Fruit fly (Drosophila melanogaster) whole organism, embryonic: Measurements from ENCODE around the gene CG4854.

Source experiments
- Asciz ChIP-seq: fragments of 200-800 bp; sonication (Bioruptor generic); optimal IDR thresholded peaks from 2 replicates; lab custom pipeline; 2017; ENCODE audit warnings: missing biosample characterization, mild to moderate bottlenecking, missing genetic modification characterization, missing genetic modification reagents
- Bteb2 ChIP-seq: fragments of 200-800 bp; sonication (Bioruptor generic); optimal IDR thresholded peaks from 2 replicates; lab custom pipeline; 2016; ENCODE audit warnings: missing biosample characterization, missing genetic modification characterization
- CG11456 ChIP-seq: fragments of 200-800 bp; sonication (Bioruptor generic); IDR thresholded peaks from 3 replicates; pipeline ENCODE4 v1.3.6; 2022; ENCODE audit warnings: missing biosample characterization, missing genetic modification characterization
- CG12659 ChIP-seq: fragments of 200-800 bp; sonication (Bioruptor generic); optimal IDR thresholded peaks from 3 replicates; lab custom pipeline; 2017; ENCODE audit warnings: mild to moderate bottlenecking, missing biosample characterization, missing genetic modification reagents, missing genetic modification characterization
- CG1602 ChIP-seq: fragments of 200-800 bp; sonication (Bioruptor generic); optimal IDR thresholded peaks from 3 replicates; lab custom pipeline; 2016; ENCODE audit warnings: missing biosample characterization, missing genetic modification characterization
- CG1603 ChIP-seq: fragments of 200-800 bp; sonication (Bioruptor generic); optimal IDR thresholded peaks from 2 replicates; lab custom pipeline; 2019; ENCODE audit warnings: missing biosample characterization, mild to moderate bottlenecking, missing genetic modification characterization, moderate library complexity
- CG16779 ChIP-seq: fragments of 200-800 bp; sonication (Bioruptor generic); IDR thresholded peaks from 2 replicates; pipeline ENCODE4 v1.3.6; 2022; ENCODE audit warnings: missing biosample characterization, missing genetic modification characterization
- CG16815 ChIP-seq: fragments of 200-800 bp; sonication (Bioruptor generic); optimal IDR thresholded peaks from 3 replicates; lab custom pipeline; 2017; ENCODE audit warnings: missing biosample characterization, mild to moderate bottlenecking, missing genetic modification characterization
- CG17361 ChIP-seq: fragments of 200-800 bp; sonication (Bioruptor generic); IDR thresholded peaks from 3 replicates; pipeline ENCODE4 v1.3.6; 2022; ENCODE audit warnings: missing biosample characterization, missing genetic modification characterization
- CG1792 ChIP-seq: fragments of 200-800 bp; sonication (Bioruptor generic); optimal IDR thresholded peaks from 2 replicates; lab custom pipeline; 2016; ENCODE audit warnings: missing biosample characterization, missing genetic modification characterization
- CG1832 ChIP-seq: fragments of 200-800 bp; sonication (Bioruptor generic); optimal IDR thresholded peaks from 2 replicates; lab custom pipeline; 2017; ENCODE audit warnings: missing biosample characterization, mild to moderate bottlenecking, missing genetic modification characterization, inconsistent platforms
- CG30020 ChIP-seq: fragments of 200-800 bp; optimal IDR thresholded peaks from 2 replicates; lab custom pipeline; 2019; ENCODE audit warnings: missing biosample characterization, mild to moderate bottlenecking, missing genetic modification characterization, moderate library complexity
- CG31224 ChIP-seq: fragments of 200-800 bp; sonication (Bioruptor generic); IDR thresholded peaks from 2 replicates; pipeline ENCODE4 v1.3.6; 2022; ENCODE audit warnings: missing biosample characterization, missing genetic modification characterization
- CG3281 ChIP-seq: fragments of 200-800 bp; sonication (Bioruptor generic); optimal IDR thresholded peaks from 3 replicates; lab custom pipeline; 2017; ENCODE audit warnings: missing biosample characterization, mild to moderate bottlenecking, missing genetic modification characterization
- CG33557 ChIP-seq: fragments of 200-800 bp; sonication (Bioruptor generic); optimal IDR thresholded peaks from 2 replicates; lab custom pipeline; 2019; ENCODE audit warnings: missing biosample characterization, mild to moderate bottlenecking, missing genetic modification characterization, moderate library complexity
- CG34422 ChIP-seq: fragments of 200-800 bp; sonication (Bioruptor generic); IDR thresholded peaks from 3 replicates; pipeline ENCODE4 v1.3.6; 2022; ENCODE audit warnings: missing biosample characterization, missing genetic modification characterization
- CG3838 ChIP-seq: fragments of 200-800 bp; sonication (Bioruptor generic); optimal IDR thresholded peaks from 3 replicates; lab custom pipeline; 2016; ENCODE audit warnings: missing biosample characterization, missing genetic modification characterization
- CG3995 ChIP-seq: fragments of 200-800 bp; sonication (Bioruptor generic); optimal IDR thresholded peaks from 3 replicates; lab custom pipeline; 2016; ENCODE audit warnings: missing biosample characterization, missing genetic modification characterization
- CG4282 ChIP-seq: fragments of 200-800 bp; sonication (Bioruptor generic); optimal IDR thresholded peaks from 2 replicates; lab custom pipeline; 2016; ENCODE audit warnings: missing biosample characterization, missing genetic modification characterization
- CG6175 ChIP-seq: fragments of 200-800 bp; sonication (Bioruptor generic); IDR thresholded peaks from 3 replicates; pipeline ENCODE4 v1.3.6; 2022; ENCODE audit warnings: missing biosample characterization, missing genetic modification characterization
- CG8478 ChIP-seq: fragments of >200 bp; optimal IDR thresholded peaks from 2 replicates; lab custom pipeline; 2018
- E2f1 ChIP-seq: fragments of 200-800 bp; sonication (Bioruptor generic); IDR thresholded peaks from 2 replicates; pipeline ENCODE4 v1.3.6; 2022; ENCODE audit warnings: missing biosample characterization, missing genetic modification characterization
- Eip74EF ChIP-seq, 2 experiments: fragments of 200-800 bp in 1 of 2; fragments of >200 bp in 1 of 2; sonication (Bioruptor generic) in 1 of 2; optimal IDR thresholded peaks; 2 replicates each; lab custom pipeline; 2017 to 2019; ENCODE audit warnings: missing biosample characterization in 2 of 2, missing genetic modification characterization in 2 of 2, mild to moderate bottlenecking in 1 of 2, moderate library complexity in 1 of 2
- H2.0 ChIP-seq: fragments of 200-800 bp; sonication (Bioruptor generic); IDR thresholded peaks from 2 replicates; pipeline ENCODE4 v1.3.6; 2022; ENCODE audit warnings: missing biosample characterization, missing genetic modification characterization
- HLHmδ ChIP-seq: fragments of 200-800 bp; sonication (Bioruptor generic); optimal IDR thresholded peaks from 2 replicates; lab custom pipeline; 2018; ENCODE audit warnings: missing biosample characterization, mild to moderate bottlenecking, missing genetic modification characterization, moderate library complexity
- HmgD ChIP-seq: fragments of 200-800 bp; sonication (Bioruptor generic); optimal IDR thresholded peaks from 3 replicates; lab custom pipeline; 2016; ENCODE audit warnings: missing biosample characterization, missing genetic modification characterization
- MTF-1 ChIP-seq: fragments of 200-800 bp; sonication (Bioruptor generic); optimal IDR thresholded peaks from 2 replicates; lab custom pipeline; 2018; ENCODE audit warnings: missing biosample characterization, mild to moderate bottlenecking, missing genetic modification characterization, borderline replicate concordance
- Mad ChIP-seq: fragments of 200-800 bp; sonication (Bioruptor generic); optimal IDR thresholded peaks from 2 replicates; lab custom pipeline; 2016; ENCODE audit warnings: missing biosample characterization, missing genetic modification characterization
- NFAT ChIP-seq: fragments of 200-800 bp; sonication (Bioruptor generic); IDR thresholded peaks from 2 replicates; pipeline ENCODE4 v1.3.6; 2022; ENCODE audit warnings: missing biosample characterization, missing genetic modification characterization
- Nf-YB ChIP-seq: fragments of 200-800 bp; sonication (Bioruptor generic); optimal IDR thresholded peaks from 3 replicates; lab custom pipeline; 2019; ENCODE audit warnings: missing biosample characterization, mild to moderate bottlenecking, missing genetic modification characterization, moderate library complexity
- Rx ChIP-seq: fragments of 200-800 bp; sonication (Bioruptor generic); IDR thresholded peaks from 2 replicates; pipeline ENCODE4 v1.3.6; 2022; ENCODE audit warnings: missing biosample characterization, missing genetic modification characterization
- Taf1 ChIP-seq: fragments of 200-800 bp; sonication (Bioruptor generic); IDR thresholded peaks from 2 replicates; pipeline ENCODE4 v1.3.6; 2022; ENCODE audit warnings: missing biosample characterization, missing genetic modification characterization
- cad ChIP-seq: fragments of >200 bp; optimal IDR thresholded peaks from 2 replicates; lab custom pipeline; 2017; ENCODE audit warnings: missing biosample characterization, missing genetic modification characterization
- disco-r ChIP-seq: fragments of 200-800 bp; sonication (Bioruptor generic); optimal IDR thresholded peaks from 2 replicates; lab custom pipeline; 2016; ENCODE audit warnings: missing biosample characterization, missing genetic modification characterization
- emc ChIP-seq: fragments of 200-800 bp; sonication (Bioruptor generic); optimal IDR thresholded peaks from 2 replicates; lab custom pipeline; 2016; ENCODE audit warnings: missing biosample characterization, missing genetic modification characterization
- eve ChIP-seq, 2 experiments: fragments of >200 bp; optimal IDR thresholded peaks; 2 replicates each; lab custom pipeline; 2017; ENCODE audit warnings: missing biosample characterization in 2 of 2, missing genetic modification characterization in 2 of 2
- fru ChIP-seq: fragments of >200 bp; optimal IDR thresholded peaks from 2 replicates; lab custom pipeline; 2017
- fu2 ChIP-seq: fragments of 200-800 bp; sonication (Bioruptor generic); optimal IDR thresholded peaks from 2 replicates; lab custom pipeline; 2016; ENCODE audit warnings: missing biosample characterization, missing genetic modification characterization
- gcm2 ChIP-seq: fragments of 200-800 bp; sonication (Bioruptor generic); optimal IDR thresholded peaks from 2 replicates; lab custom pipeline; 2016; ENCODE audit warnings: missing biosample characterization, missing genetic modification characterization
- hth ChIP-seq: fragments of >200 bp; optimal IDR thresholded peaks from 2 replicates; lab custom pipeline; 2017; ENCODE audit warnings: inconsistent platforms
- inv ChIP-seq: fragments of 200-800 bp; sonication (Bioruptor generic); IDR thresholded peaks from 2 replicates; pipeline ENCODE4 v1.3.6; 2022; ENCODE audit warnings: missing biosample characterization, missing genetic modification characterization; ENCODE audit not compliant: partially characterized antibody
- otp ChIP-seq: fragments of 200-800 bp; sonication (Bioruptor generic); IDR thresholded peaks from 3 replicates; pipeline ENCODE4, ENCODE4 v1.3.6; 2022; ENCODE audit warnings: missing biosample characterization, missing genetic modification characterization
- p53 ChIP-seq: fragments of 200-800 bp; sonication (Bioruptor generic); optimal IDR thresholded peaks from 2 replicates; lab custom pipeline; 2016; ENCODE audit warnings: missing biosample characterization, missing genetic modification characterization
- pan ChIP-seq, 4 experiments: fragments of >200 bp in 3 of 4; fragments of 200-800 bp in 1 of 4; sonication (Bioruptor generic) in 1 of 4; optimal IDR thresholded peaks in 3 of 4; IDR thresholded peaks in 1 of 4; 2 replicates each; pipeline versions ENCODE4 v1.3.6 to Lab custom; 2017 to 2022; ENCODE audit warnings: missing biosample characterization in 2 of 4, missing genetic modification characterization in 2 of 4, mixed read lengths in 1 of 4
- peb ChIP-seq: fragments of 200-800 bp; sonication (Bioruptor generic); IDR thresholded peaks from 2 replicates; pipeline ENCODE4 v1.3.6; 2022; ENCODE audit warnings: missing biosample characterization, missing genetic modification characterization
- schlank ChIP-seq: fragments of 200-800 bp; sonication (Bioruptor generic); optimal IDR thresholded peaks from 2 replicates; lab custom pipeline; 2018; ENCODE audit warnings: missing biosample characterization, mild to moderate bottlenecking, missing genetic modification characterization
- seq ChIP-seq: fragments of 200-800 bp; sonication (Bioruptor generic); IDR thresholded peaks from 2 replicates; pipeline ENCODE4 v1.3.6; 2022; ENCODE audit warnings: missing biosample characterization, missing genetic modification characterization
- sisA ChIP-seq: fragments of 200-800 bp; sonication (Bioruptor generic); IDR thresholded peaks from 2 replicates; pipeline ENCODE4 v1.3.6; 2022; ENCODE audit warnings: missing biosample characterization, missing genetic modification characterization
- tin ChIP-seq: fragments of 200-800 bp; sonication (Bioruptor generic); optimal IDR thresholded peaks from 3 replicates; lab custom pipeline; 2016; ENCODE audit warnings: missing biosample characterization, missing genetic modification characterization
- tll ChIP-seq, 2 experiments: fragments of 200-800 bp in 1 of 2; fragments of >200 bp in 1 of 2; sonication (Bioruptor generic) in 1 of 2; optimal IDR thresholded peaks; 2 replicates each; lab custom pipeline; 2017 to 2019; ENCODE audit warnings: missing biosample characterization in 2 of 2, missing genetic modification characterization in 2 of 2, mild to moderate bottlenecking in 1 of 2, moderate library complexity in 1 of 2
- zen ChIP-seq: fragments of 200-800 bp; sonication (Bioruptor generic); optimal IDR thresholded peaks from 3 replicates; lab custom pipeline; 2018; ENCODE audit warnings: missing biosample characterization, mild to moderate bottlenecking, missing genetic modification characterization, moderate library complexity

CG4854 gene

dm6 chr3R:20021152-20021769, 6.6 kb upstream of the CG4854 start, which contains the start of the genes PIG-L and psidin (continued):
- peak; percentile 86 for TF ChIP-seq CG1602 (GFP tag; lab: Kevin White, UChicago)
- TF ChIP-seq HmgD (GFP tag; lab: Kevin White, UChicago): no peak
- peak; percentile 75 for TF ChIP-seq Nf-YB (GFP tag; lab: Kevin White, UChicago)
- peak; percentile 96 for TF ChIP-seq CG17361 (GFP tag; lab: Robert Waterston, UW)
- peak; percentile 24 for TF ChIP-seq disco-r (GFP tag; lab: Kevin White, UChicago)
- peak; percentile 73 for TF ChIP-seq tin (GFP tag; lab: Kevin White, UChicago)
- no peak for TF ChIP-seq CG1792 (GFP tag; lab: Kevin White, UChicago)
- TF ChIP-seq hth: no peak
- TF ChIP-seq otp (GFP tag; lab: Robert Waterston, UW): peak; percentile 30; the same call in 1 of the 3 replicates
- TF ChIP-seq HLHmδ (GFP tag; lab: Kevin White, UChicago): no peak
- TF ChIP-seq fu2 (GFP tag; lab: Kevin White, UChicago): peak; percentile 84
- no peak for TF ChIP-seq eve (GFP tag; optimal IDR thresholded peaks at IDR 0.05; lab: Kevin White, UChicago)
- peak; percentile 61; the same call in 1 of the 2 replicates for TF ChIP-seq seq (GFP tag; lab: Robert Waterston, UW)
- no peak for TF ChIP-seq fru (lab: Kevin White, UChicago)
- TF ChIP-seq schlank (tag; lab: Kevin White, UChicago): peak; percentile 29
- TF ChIP-seq sisA (GFP tag; lab: Robert Waterston, UW): peak; percentile 64
- TF ChIP-seq CG33557: peak; percentile 84
- peak; percentile 73 for TF ChIP-seq CG30020 (tag; lab: Kevin White, UChicago)
- TF ChIP-seq CG16815 (GFP tag; lab: Kevin White, UChicago): peak; percentile 75
- TF ChIP-seq emc (GFP tag; lab: Kevin White, UChicago): no peak
- TF ChIP-seq Mad: peak; percentile 83
- no peak for TF ChIP-seq Eip74EF (GFP tag; optimal IDR thresholded peaks at IDR 0.05; lab: Kevin White, UChicago)
- TF ChIP-seq Bteb2 (GFP tag; lab: Kevin White, UChicago): peak; percentile 88
- peak; percentile 96 for TF ChIP-seq CG3995
- peak; percentile 59 for TF ChIP-seq H2.0 (GFP tag; lab: Robert Waterston, UW)
- TF ChIP-seq inv (GFP tag; lab: Robert Waterston, UW): peak; percentile 87
- TF ChIP-seq CG1832 (GFP tag; lab: Kevin White, UChicago): no peak
- peak; percentile 60 for TF ChIP-seq NFAT
- TF ChIP-seq CG31224 (GFP tag; lab: Robert Waterston, UW): no peak; the same call in 1 of the 2 replicates
- peak in 1 of 2 experiments; percentile 67 for TF ChIP-seq tll (GFP tag; optimal IDR thresholded peaks at IDR 0.05; lab: Kevin White, UChicago)
- peak; percentile 90 for TF ChIP-seq CG12659 (GFP tag; lab: Kevin White, UChicago)
- TF ChIP-seq CG11456 (GFP tag; lab: Robert Waterston, UW): peak; percentile 70
- TF ChIP-seq p53 (GFP tag; lab: Kevin White, UChicago): peak; percentile 12
- peak; percentile 66 for TF ChIP-seq E2f1 (GFP tag; lab: Robert Waterston, UW)
- peak; percentile 71 for TF ChIP-seq CG3838 (GFP tag; lab: Kevin White, UChicago)
- TF ChIP-seq Asciz (GFP tag; lab: Kevin White, UChicago): no peak
- no peak for TF ChIP-seq pan (optimal IDR thresholded peaks at IDR 0.05; lab: Kevin White, UChicago)
- TF ChIP-seq pan (GFP tag; optimal IDR thresholded peaks at IDR 0.05 in 1 of 2, IDR thresholded peaks at IDR 0.05 in 1 of 2): peak in 1 of 2 experiments; percentile 45
- TF ChIP-seq Rx (GFP tag; lab: Robert Waterston, UW): peak; percentile 26
- TF ChIP-seq cad (GFP tag; lab: Kevin White, UChicago): no peak
- TF ChIP-seq CG4282 (GFP tag; lab: Kevin White, UChicago): peak; percentile 3
- peak; percentile 61 for TF ChIP-seq gcm2 (GFP tag; lab: Kevin White, UChicago)
- TF ChIP-seq CG34422 (GFP tag; lab: Robert Waterston, UW): peak; percentile 79
- peak; percentile 97 for TF ChIP-seq CG6175 (GFP tag; lab: Robert Waterston, UW)
- peak; percentile 83 for TF ChIP-seq CG1603
- TF ChIP-seq CG16779 (GFP tag; lab: Robert Waterston, UW): no peak
- TF ChIP-seq peb (GFP tag; lab: Robert Waterston, UW): no peak
- TF ChIP-seq CG3281 (GFP tag; lab: Kevin White, UChicago): peak; percentile 78
- no peak for TF ChIP-seq CG8478 (lab: Kevin White, UChicago)
- TF ChIP-seq MTF-1: no peak
- TF ChIP-seq Taf1: peak; percentile 5; the same call in 1 of the 2 replicates
- TF ChIP-seq zen (tag; lab: Kevin White, UChicago): peak; percentile 80
